Fruit fly (Drosophila melanogaster): Measurements from ENCODE around the gene DNAlig3.

DNAlig3 gene

dm6 chr3R:12442601-12443533, 41.2 kb upstream of the DNAlig3 start (continued):
- TF ChIP-seq ro (GFP tag; IDR thresholded peaks at IDR 0.05), result no peak
- no peak for TF ChIP-seq emc (GFP tag; optimal IDR thresholded peaks at IDR 0.05)
- TF ChIP-seq CG10543 (GFP tag; optimal IDR thresholded peaks at IDR 0.05), result no peak
- 0 out of 3 replicates have a peak, but pooled peaks have one; percentile 23 for TF ChIP-seq CG14050 (GFP tag; IDR thresholded peaks at IDR 0.05)
- peak; percentile 17 for TF ChIP-seq mam (GFP tag; optimal IDR thresholded peaks at IDR 0.05)
- no peak for TF ChIP-seq run (tag; optimal IDR thresholded peaks at IDR 0.05)
- TF ChIP-seq Dip3 (GFP tag; optimal IDR thresholded peaks at IDR 0.05), result peak; percentile 25
- no peak for TF ChIP-seq sob (GFP tag; IDR thresholded peaks at IDR 0.05)
- no peak for TF ChIP-seq Sin3A (optimal IDR thresholded peaks at IDR 0.05)
- TF ChIP-seq CG8290 (GFP tag; optimal IDR thresholded peaks at IDR 0.05), result no peak
- peak in 1 of 2 experiments; percentile 22 for TF ChIP-seq CG8290 (tag; optimal IDR thresholded peaks at IDR 0.05)
- no peak for TF ChIP-seq bab2 (GFP tag; optimal IDR thresholded peaks at IDR 0.05)
- TF ChIP-seq CG11723 (GFP tag; optimal IDR thresholded peaks at IDR 0.05), result no peak
- no peak for TF ChIP-seq ci (GFP tag; IDR thresholded peaks at IDR 0.05)
- TF ChIP-seq hbn (GFP tag; IDR thresholded peaks at IDR 0.05; ENCODE audit: partially characterized antibody), result no peak
- no peak for TF ChIP-seq chif (GFP tag; optimal IDR thresholded peaks at IDR 0.05)
- no peak for TF ChIP-seq dmrt11E (tag; optimal IDR thresholded peaks at IDR 0.05)
- peak; percentile 24; the same call in 1 of the 3 replicates for TF ChIP-seq Dbx (GFP tag; IDR thresholded peaks at IDR 0.05)
- TF ChIP-seq CG3995 (GFP tag; optimal IDR thresholded peaks at IDR 0.05), result peak; percentile 41
- peak; percentile 51; the same call in 1 of the 2 replicates for TF ChIP-seq slbo (GFP tag; IDR thresholded peaks at IDR 0.05)
- TF ChIP-seq CG31441 (GFP tag; IDR thresholded peaks at IDR 0.05), result peak; percentile 24; the same call in 1 of the 2 replicates
- no peak for TF ChIP-seq CG1792 (GFP tag; optimal IDR thresholded peaks at IDR 0.05)
- no peak for TF ChIP-seq TFAM (GFP tag; optimal IDR thresholded peaks at IDR 0.05)
- TF ChIP-seq CG12299 (tag; optimal IDR thresholded peaks at IDR 0.05), result no peak
- TF ChIP-seq CG6683 (GFP tag; optimal IDR thresholded peaks at IDR 0.05), result no peak
- TF ChIP-seq CG9727 (GFP tag; optimal IDR thresholded peaks at IDR 0.05), result peak; percentile 44
- no peak for TF ChIP-seq CG4424 (GFP tag; optimal IDR thresholded peaks at IDR 0.05)
- no peak for TF ChIP-seq Hr39 (optimal IDR thresholded peaks at IDR 0.05)
- TF ChIP-seq lilli (GFP tag; optimal IDR thresholded peaks at IDR 0.05), result peak; percentile 56
- no peak for TF ChIP-seq NC2α (GFP tag; optimal IDR thresholded peaks at IDR 0.05)
- no peak for TF ChIP-seq CG2199 (GFP tag; IDR thresholded peaks at IDR 0.05)
- TF ChIP-seq Dip2 (GFP tag; IDR thresholded peaks at IDR 0.05), result no peak
- no peak for TF ChIP-seq CG7745 (tag; optimal IDR thresholded peaks at IDR 0.05)
- no peak for TF ChIP-seq sisA (GFP tag; IDR thresholded peaks at IDR 0.05)
- peak; percentile 61 for TF ChIP-seq CG9215 (GFP tag; IDR thresholded peaks at IDR 0.05)
- no peak for TF ChIP-seq pros (GFP tag; optimal IDR thresholded peaks at IDR 0.05)
- TF ChIP-seq eyg (GFP tag; optimal IDR thresholded peaks at IDR 0.05), result no peak
- no peak for TF ChIP-seq zen2 (GFP tag; IDR thresholded peaks at IDR 0.05; ENCODE audit: partially characterized antibody)
- no peak for TF ChIP-seq fd96Cb (tag; optimal IDR thresholded peaks at IDR 0.05)
- TF ChIP-seq Sry-β (GFP tag; optimal IDR thresholded peaks at IDR 0.05), result no peak
- TF ChIP-seq bbx (GFP tag; IDR thresholded peaks at IDR 0.05; ENCODE audit: partially characterized antibody), result no peak
- TF ChIP-seq gsb-n (tag; optimal IDR thresholded peaks at IDR 0.05), result no peak
- TF ChIP-seq Rx (GFP tag; IDR thresholded peaks at IDR 0.05), result no peak
- TF ChIP-seq cg (GFP tag; optimal IDR thresholded peaks at IDR 0.05), result peak; percentile 9
- peak; percentile 75 for TF ChIP-seq CG2120 (GFP tag; optimal IDR thresholded peaks at IDR 0.05)
- no peak for TF ChIP-seq CG11085 (GFP tag; IDR thresholded peaks at IDR 0.05)
- no peak for TF ChIP-seq Tbp (GFP tag; optimal IDR thresholded peaks at IDR 0.05)
- no peak for TF ChIP-seq tin (GFP tag; optimal IDR thresholded peaks at IDR 0.05)
- no peak for TF ChIP-seq Antp (GFP tag; optimal IDR thresholded peaks at IDR 0.05)
- TF ChIP-seq dmrt99B (tag; optimal IDR thresholded peaks at IDR 0.05), result peak; percentile 39
- 0 out of 2 replicates have a peak, but pooled peaks have one; percentile 36 for TF ChIP-seq CG31224 (GFP tag; IDR thresholded peaks at IDR 0.05)

Data from whole organism, embryonic.